Fruit fly (Drosophila melanogaster) whole organism, prepupa: ENCODE data around the gene CG33483.

ENCODE experiments used
- CG4318 ChIP-seq: fragments of 200-800 bp; sonication (Bioruptor generic); optimal IDR thresholded peaks from 3 replicates; lab custom pipeline; 2017; ENCODE audit warnings: missing biosample characterization, mild to moderate bottlenecking, missing genetic modification characterization
- Sox14 ChIP-seq: fragments of 200-800 bp; sonication (Bioruptor generic); optimal IDR thresholded peaks from 3 replicates; lab custom pipeline; 2016; ENCODE audit warnings: missing biosample characterization, missing genetic modification characterization
- fd85E ChIP-seq: fragments of 200-800 bp; sonication (Bioruptor generic); optimal IDR thresholded peaks from 3 replicates; lab custom pipeline; 2016; ENCODE audit warnings: missing biosample characterization, missing genetic modification characterization

DNA sequence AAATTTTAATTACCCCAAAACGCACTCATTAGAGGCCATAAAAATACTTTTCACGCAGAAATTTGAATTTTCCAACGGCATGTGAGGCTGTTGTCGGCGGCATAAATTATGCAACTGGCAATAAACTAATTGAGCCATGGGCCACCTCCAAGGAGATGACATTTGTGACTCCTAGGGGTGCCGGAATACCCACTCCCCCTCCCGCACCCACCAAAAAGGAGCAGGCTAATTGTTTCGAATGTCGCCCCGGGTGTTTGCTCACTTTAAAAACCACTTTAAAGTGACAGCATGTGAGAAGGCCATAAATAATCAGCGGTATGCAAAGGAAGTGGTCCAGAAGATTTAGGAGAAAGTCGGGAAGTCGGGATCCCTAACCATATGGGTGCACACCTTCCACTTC lies 20.5 kb upstream of the CG33483 start:
- TF ChIP-seq Sox14 (no peak), CG4318 (GFP tag; lab: Kevin White, UChicago) (no peak), fd85E (GFP tag; lab: Kevin White, UChicago) (no peak)
